Worm (Caenorhabditis elegans): ENCODE results near the gene B0334.10.

B0334.10 gene

ce11 chrII:11473525-11474181 lies 44.6 kb upstream of the B0334.10 start, which contains the start of the genes metl-1 and W02B12.11 (continued):
- TF ChIP-seq ccch-3 (GFP tag; optimal IDR thresholded peaks at IDR 0.05) (no peak), F10E7.11 (tag; optimal IDR thresholded peaks at IDR 0.05) (no peak), lin-54 (GFP tag; optimal IDR thresholded peaks at IDR 0.05) (peak; percentile 87), madf-10 (tag; optimal IDR thresholded peaks at IDR 0.05) (peak; percentile 50), ztf-6 (GFP tag; IDR thresholded peaks at IDR 0.05) (no peak), sptf-2 (GFP tag; optimal IDR thresholded peaks at IDR 0.05) (no peak), B0035.1 (tag; optimal IDR thresholded peaks at IDR 0.05) (peak; percentile 9), F39B2.1 (GFP tag; IDR thresholded peaks at IDR 0.05) (no peak), atf-7 (tag; optimal IDR thresholded peaks at IDR 0.05) (peak; percentile 53), fkh-3 (tag; optimal IDR thresholded peaks at IDR 0.05) (no peak), hlh-26 (GFP tag; conservative IDR thresholded peaks at IDR 0.05) (no peak), snpc-4 (GFP tag; optimal IDR thresholded peaks at IDR 0.05) (peak; percentile 16), snpc-4 (tag; optimal IDR thresholded peaks at IDR 0.05) (peak; percentile 61 to 77 (median 70)), Y53G8AR.9 (GFP tag; conservative IDR thresholded peaks at IDR 0.05) (peak; percentile 93), Y79H2A.3 (GFP tag; conservative IDR thresholded peaks at IDR 0.05) (no peak), ztf-25 (GFP tag; IDR thresholded peaks at IDR 0.05) (no peak), pha-4 (tag; optimal IDR thresholded peaks at IDR 0.05) (no peak), lsy-27 (tag; optimal IDR thresholded peaks at IDR 0.05; ENCODE audit: borderline replicate concordance, insufficient read depth) (no peak), egl-44 (GFP tag; IDR thresholded peaks at IDR 0.05) (no peak), snpc-1.3 (tag; optimal IDR thresholded peaks at IDR 0.05; ENCODE audit: insufficient read depth) (no peak), ZK185.1 (tag; optimal IDR thresholded peaks at IDR 0.05; ENCODE audit: poor library complexity, severe bottlenecking) (peak; percentile 69), D2030.7 (GFP tag; IDR thresholded peaks at IDR 0.05) (peak; percentile 80), C17E4.6 (GFP tag; IDR thresholded peaks at IDR 0.05) (peak; percentile 67; the same call in 1 of the 2 replicates), bed-1 (GFP tag; IDR thresholded peaks at IDR 0.05) (no peak), madf-3 (GFP tag; IDR thresholded peaks at IDR 0.05) (peak; percentile 92), Y53F4B.3 (GFP tag; IDR thresholded peaks at IDR 0.05) (no peak), pbrm-1 (GFP tag; IDR thresholded peaks at IDR 0.05) (peak; percentile 90), let-607 (tag; optimal IDR thresholded peaks at IDR 0.05) (peak in 1 of 2 experiments; percentile 57), ztf-28 (GFP tag; IDR thresholded peaks at IDR 0.05) (no peak), ceh-40 (GFP tag; IDR thresholded peaks at IDR 0.05) (no peak), aptf-2 (GFP tag; conservative IDR thresholded peaks at IDR 0.05) (no peak), dpl-1 (GFP tag; optimal IDR thresholded peaks at IDR 0.05) (peak; percentile 29), mes-4 (tag; optimal IDR thresholded peaks at IDR 0.05) (no peak), K12H6.12 (tag; optimal IDR thresholded peaks at IDR 0.05) (peak; percentile 23), sdz-38 (tag; optimal IDR thresholded peaks at IDR 0.05) (no peak), ztf-22 (GFP tag; optimal IDR thresholded peaks at IDR 0.05) (no peak), egl-18 (GFP tag; IDR thresholded peaks at IDR 0.05) (0 out of 2 replicates have a peak, but pooled peaks have one; percentile 38), nfya-2 (GFP tag; IDR thresholded peaks at IDR 0.05) (no peak), ztf-3 (GFP tag; optimal IDR thresholded peaks at IDR 0.05) (no peak), ztf-26 (tag; optimal IDR thresholded peaks at IDR 0.05) (peak; percentile 44), F57C9.4 (tag; optimal IDR thresholded peaks at IDR 0.05) (no peak), madf-6 (GFP tag; IDR thresholded peaks at IDR 0.05) (peak; percentile 91), B0261.1 (tag; optimal IDR thresholded peaks at IDR 0.05) (peak; percentile 3), mcd-1 (GFP tag; IDR thresholded peaks at IDR 0.05) (peak; percentile 88), F22D6.2 (tag; optimal IDR thresholded peaks at IDR 0.05) (peak; percentile 43), cebp-2 (GFP tag; IDR thresholded peaks at IDR 0.05) (no peak), nhr-120 (GFP tag; IDR thresholded peaks at IDR 0.05) (no peak), ceh-100 (GFP tag; IDR thresholded peaks at IDR 0.05) (peak; percentile 76)
